Fruit fly (Drosophila melanogaster) whole organism, embryonic: ENCODE measurements around the gene Irk1.

Experiments
- Atf-2 ChIP-seq: fragments of 200-800 bp; sonication (Bioruptor generic); optimal IDR thresholded peaks from 2 replicates; lab custom pipeline; 2016; ENCODE audit warnings: missing biosample characterization, missing genetic modification characterization
- CG10147 ChIP-seq: fragments of 200-800 bp; sonication (Bioruptor generic); optimal IDR thresholded peaks from 2 replicates; lab custom pipeline; 2019; ENCODE audit warnings: missing biosample characterization, mild to moderate bottlenecking, missing genetic modification characterization, moderate library complexity
- CG10209 ChIP-seq: fragments of 200-800 bp; sonication (Bioruptor generic); optimal IDR thresholded peaks from 3 replicates; lab custom pipeline; 2017; ENCODE audit warnings: missing biosample characterization, mild to moderate bottlenecking, missing genetic modification characterization, missing genetic modification reagents
- CG10321 ChIP-seq: fragments of 200-800 bp; sonication (Bioruptor generic); IDR thresholded peaks from 2 replicates; pipeline ENCODE4 v1.3.6; 2022; ENCODE audit warnings: missing biosample characterization, missing genetic modification characterization
- CG10366 ChIP-seq: fragments of 200-800 bp; sonication (Bioruptor generic); IDR thresholded peaks from 2 replicates; pipeline ENCODE4 v1.3.6; 2022; ENCODE audit warnings: missing biosample characterization, missing genetic modification characterization
- CG11247 ChIP-seq: fragments of 200-800 bp; sonication (Bioruptor generic); IDR thresholded peaks from 2 replicates; pipeline ENCODE4 v1.3.6; 2022; ENCODE audit warnings: missing biosample characterization, missing genetic modification characterization
- CG1233 ChIP-seq: fragments of 200-800 bp; sonication (Bioruptor generic); optimal IDR thresholded peaks from 4 replicates; lab custom pipeline; 2018; ENCODE audit warnings: missing biosample characterization, mild to moderate bottlenecking, missing genetic modification characterization
- CG13624 ChIP-seq: fragments of 200-800 bp; sonication (Bioruptor generic); optimal IDR thresholded peaks from 2 replicates; lab custom pipeline; 2016; ENCODE audit warnings: missing biosample characterization, missing genetic modification characterization
- CG13894 ChIP-seq: fragments of 200-800 bp; sonication (Bioruptor generic); optimal IDR thresholded peaks from 3 replicates; lab custom pipeline; 2018; ENCODE audit warnings: missing biosample characterization, mild to moderate bottlenecking, missing genetic modification characterization, moderate library complexity
- CG15479 ChIP-seq: fragments of 200-800 bp; sonication (Bioruptor generic); optimal IDR thresholded peaks from 3 replicates; lab custom pipeline; 2019; ENCODE audit warnings: missing biosample characterization, mild to moderate bottlenecking, missing genetic modification characterization, moderate library complexity
- CG15514 ChIP-seq: fragments of 200-800 bp; sonication (Bioruptor generic); optimal IDR thresholded peaks from 3 replicates; lab custom pipeline; 2017; ENCODE audit warnings: missing biosample characterization, missing genetic modification characterization, mild to moderate bottlenecking, moderate library complexity, missing genetic modification reagents
- CG15696 ChIP-seq: fragments of 200-800 bp; sonication (Bioruptor generic); optimal IDR thresholded peaks from 2 replicates; lab custom pipeline; 2019; ENCODE audit warnings: missing biosample characterization, mild to moderate bottlenecking, missing genetic modification characterization, moderate library complexity
- CG32767 ChIP-seq: fragments of 200-800 bp; sonication (Bioruptor generic); IDR thresholded peaks from 2 replicates; pipeline ENCODE4 v1.3.6; 2022; ENCODE audit warnings: missing biosample characterization, missing genetic modification characterization
- CG33213 ChIP-seq: fragments of 200-800 bp; sonication (Bioruptor generic); optimal IDR thresholded peaks from 3 replicates; lab custom pipeline; 2016; ENCODE audit warnings: missing biosample characterization, missing genetic modification characterization
- CG3726 ChIP-seq: fragments of 200-800 bp; sonication (Bioruptor generic); IDR thresholded peaks from 3 replicates; pipeline ENCODE4, ENCODE4 v1.3.6; 2022; ENCODE audit warnings: missing biosample characterization, missing genetic modification characterization
- CG3995 ChIP-seq: fragments of 200-800 bp; sonication (Bioruptor generic); optimal IDR thresholded peaks from 3 replicates; lab custom pipeline; 2016; ENCODE audit warnings: missing biosample characterization, missing genetic modification characterization
- CG4360 ChIP-seq: fragments of 200-800 bp; sonication (Bioruptor generic); IDR thresholded peaks from 2 replicates; pipeline ENCODE4 v1.3.6; 2022; ENCODE audit warnings: missing biosample characterization, missing genetic modification characterization
- CG4617 ChIP-seq: fragments of 200-800 bp; sonication (Bioruptor generic); optimal IDR thresholded peaks from 3 replicates; lab custom pipeline; 2016; ENCODE audit warnings: missing biosample characterization, missing genetic modification characterization, borderline replicate concordance
- CG4854 ChIP-seq: fragments of 200-800 bp; sonication (Bioruptor generic); optimal IDR thresholded peaks from 2 replicates; lab custom pipeline; 2016; ENCODE audit warnings: missing biosample characterization, missing genetic modification characterization, inconsistent platforms
- CG7745 ChIP-seq: fragments of 200-800 bp; sonication (Bioruptor generic); optimal IDR thresholded peaks from 2 replicates; lab custom pipeline; 2018; ENCODE audit warnings: missing biosample characterization, mild to moderate bottlenecking, missing genetic modification characterization, moderate library complexity
- CG7928 ChIP-seq: fragments of 200-800 bp; sonication (Bioruptor generic); optimal IDR thresholded peaks from 2 replicates; lab custom pipeline; 2017; ENCODE audit warnings: missing biosample characterization, mild to moderate bottlenecking, missing genetic modification characterization
- CG9437 ChIP-seq: fragments of 200-800 bp; sonication (Bioruptor generic); optimal IDR thresholded peaks from 2 replicates; lab custom pipeline; 2018; ENCODE audit warnings: missing biosample characterization, mild to moderate bottlenecking, missing genetic modification characterization
- Dad ChIP-seq: fragments of 200-800 bp; sonication (Bioruptor generic); optimal IDR thresholded peaks from 3 replicates; lab custom pipeline; 2016; ENCODE audit warnings: missing biosample characterization, missing genetic modification characterization
- Dp ChIP-seq: fragments of 200-800 bp; sonication (Bioruptor generic); optimal IDR thresholded peaks from 2 replicates; lab custom pipeline; 2018; ENCODE audit warnings: missing biosample characterization, mild to moderate bottlenecking, missing genetic modification characterization, moderate library complexity
- H2.0 ChIP-seq: fragments of 200-800 bp; sonication (Bioruptor generic); IDR thresholded peaks from 2 replicates; pipeline ENCODE4 v1.3.6; 2022; ENCODE audit warnings: missing biosample characterization, missing genetic modification characterization
- Hand ChIP-seq: fragments of 200-800 bp; sonication (Bioruptor generic); optimal IDR thresholded peaks from 2 replicates; lab custom pipeline; 2017; ENCODE audit warnings: mild to moderate bottlenecking, missing biosample characterization, missing genetic modification reagents, missing genetic modification characterization
- Hr39 ChIP-seq: fragments of >200 bp; optimal IDR thresholded peaks from 2 replicates; lab custom pipeline; 2017
- Lim3 ChIP-seq: fragments of 200-800 bp; sonication (Bioruptor generic); IDR thresholded peaks from 2 replicates; pipeline ENCODE4 v1.3.6; 2022; ENCODE audit warnings: missing biosample characterization, missing genetic modification characterization
- Max ChIP-seq: fragments of 200-800 bp; sonication (Bioruptor generic); optimal IDR thresholded peaks from 2 replicates; lab custom pipeline; 2016; ENCODE audit warnings: missing biosample characterization, mild to moderate bottlenecking, missing genetic modification characterization
- NFAT ChIP-seq: fragments of 200-800 bp; sonication (Bioruptor generic); IDR thresholded peaks from 2 replicates; pipeline ENCODE4 v1.3.6; 2022; ENCODE audit warnings: missing biosample characterization, missing genetic modification characterization
- Nf-YB ChIP-seq: fragments of 200-800 bp; sonication (Bioruptor generic); optimal IDR thresholded peaks from 3 replicates; lab custom pipeline; 2019; ENCODE audit warnings: missing biosample characterization, mild to moderate bottlenecking, missing genetic modification characterization, moderate library complexity
- Pdp1 ChIP-seq, 2 experiments: fragments of 200-800 bp; sonication (Bioruptor generic); optimal IDR thresholded peaks; 3 replicates each; lab custom pipeline; 2016; ENCODE audit warnings: missing biosample characterization in 2 of 2, missing genetic modification characterization in 2 of 2, mild to moderate bottlenecking in 1 of 2, moderate library complexity in 1 of 2
- Rx ChIP-seq: fragments of 200-800 bp; sonication (Bioruptor generic); IDR thresholded peaks from 2 replicates; pipeline ENCODE4 v1.3.6; 2022; ENCODE audit warnings: missing biosample characterization, missing genetic modification characterization
- Sry-δ ChIP-seq: fragments of 200-800 bp; sonication (Bioruptor generic); optimal IDR thresholded peaks from 2 replicates; lab custom pipeline; 2016; ENCODE audit warnings: missing biosample characterization, missing genetic modification characterization
- ab ChIP-seq: fragments of 200-800 bp; sonication (Bioruptor generic); optimal IDR thresholded peaks from 2 replicates; lab custom pipeline; 2016; ENCODE audit warnings: missing biosample characterization, missing genetic modification characterization
- btn ChIP-seq: fragments of 200-800 bp; sonication (Bioruptor generic); optimal IDR thresholded peaks from 2 replicates; lab custom pipeline; 2016; ENCODE audit warnings: missing biosample characterization, missing genetic modification characterization
- cg ChIP-seq: fragments of 200-800 bp; sonication (Bioruptor generic); optimal IDR thresholded peaks from 3 replicates; lab custom pipeline; 2019; ENCODE audit warnings: missing biosample characterization, mild to moderate bottlenecking, missing genetic modification characterization, moderate library complexity
- dimm ChIP-seq: fragments of 200-800 bp; sonication (Bioruptor generic); IDR thresholded peaks from 2 replicates; pipeline ENCODE4 v1.3.6; 2022; ENCODE audit warnings: missing biosample characterization, missing genetic modification characterization
- dm ChIP-seq: fragments of 200-800 bp; sonication (Bioruptor generic); optimal IDR thresholded peaks from 3 replicates; lab custom pipeline; 2016; ENCODE audit warnings: missing biosample characterization, missing genetic modification characterization
- esg ChIP-seq: fragments of 200-800 bp; sonication (Bioruptor generic); conservative IDR thresholded peaks from 2 replicates; pipeline ENCODE4 v1.3.6; 2022; ENCODE audit warnings: missing biosample characterization, missing genetic modification characterization
- fu2 ChIP-seq: fragments of 200-800 bp; sonication (Bioruptor generic); optimal IDR thresholded peaks from 2 replicates; lab custom pipeline; 2016; ENCODE audit warnings: missing biosample characterization, missing genetic modification characterization
- gfzf ChIP-seq: fragments of 200-800 bp; sonication (Bioruptor generic); optimal IDR thresholded peaks from 2 replicates; lab custom pipeline; 2016; ENCODE audit warnings: missing biosample characterization, mild to moderate bottlenecking, missing genetic modification characterization, moderate library complexity
- lbe ChIP-seq: fragments of 200-800 bp; sonication (Bioruptor generic); optimal IDR thresholded peaks from 2 replicates; lab custom pipeline; 2016; ENCODE audit warnings: missing biosample characterization, mild to moderate bottlenecking, missing genetic modification characterization
- nerfin-1 ChIP-seq: fragments of 200-800 bp; sonication (Bioruptor generic); optimal IDR thresholded peaks from 3 replicates; lab custom pipeline; 2019; ENCODE audit warnings: missing biosample characterization, mild to moderate bottlenecking, missing genetic modification characterization, moderate library complexity
- org-1 ChIP-seq: fragments of 200-800 bp; sonication (Bioruptor generic); optimal IDR thresholded peaks from 2 replicates; lab custom pipeline; 2017; ENCODE audit warnings: missing biosample characterization, missing genetic modification characterization
- sim ChIP-seq: fragments of 200-800 bp; sonication (Bioruptor generic); IDR thresholded peaks from 2 replicates; pipeline ENCODE4 v1.3.6; 2022; ENCODE audit warnings: missing biosample characterization, missing genetic modification characterization
- sisA ChIP-seq: fragments of 200-800 bp; sonication (Bioruptor generic); IDR thresholded peaks from 2 replicates; pipeline ENCODE4 v1.3.6; 2022; ENCODE audit warnings: missing biosample characterization, missing genetic modification characterization
- tgo ChIP-seq: fragments of 200-800 bp; sonication (Bioruptor generic); IDR thresholded peaks from 3 replicates; pipeline ENCODE4 v1.3.6; 2022; ENCODE audit warnings: missing biosample characterization, missing genetic modification characterization
- tio ChIP-seq: fragments of 200-800 bp; sonication (Bioruptor generic); optimal IDR thresholded peaks from 2 replicates; lab custom pipeline; 2017; ENCODE audit warnings: missing biosample characterization, missing genetic modification characterization, inconsistent platforms
- tll ChIP-seq, 2 experiments: fragments of 200-800 bp in 1 of 2; fragments of >200 bp in 1 of 2; sonication (Bioruptor generic) in 1 of 2; optimal IDR thresholded peaks; 2 replicates each; lab custom pipeline; 2017 to 2019; ENCODE audit warnings: missing biosample characterization in 2 of 2, missing genetic modification characterization in 2 of 2, mild to moderate bottlenecking in 1 of 2, moderate library complexity in 1 of 2
- yki ChIP-seq: fragments of >200 bp; optimal IDR thresholded peaks from 3 replicates; lab custom pipeline; 2018
- zen ChIP-seq: fragments of 200-800 bp; sonication (Bioruptor generic); optimal IDR thresholded peaks from 3 replicates; lab custom pipeline; 2018; ENCODE audit warnings: missing biosample characterization, mild to moderate bottlenecking, missing genetic modification characterization, moderate library complexity
- zf30C ChIP-seq: fragments of 200-800 bp; sonication (Bioruptor generic); optimal IDR thresholded peaks from 3 replicates; lab custom pipeline; 2018; ENCODE audit warnings: missing biosample characterization, mild to moderate bottlenecking, missing genetic modification characterization

Gene Irk1

dm6 chr3R:23193400-23193799 is 25.3 kb downstream of the Irk1 start (continued):
- no peak for TF ChIP-seq sim (GFP tag; lab: Robert Waterston, UW)
- TF ChIP-seq CG10321: no peak
- TF ChIP-seq nerfin-1 (tag; lab: Kevin White, UChicago): no peak
- TF ChIP-seq CG13894: no peak
- no peak for TF ChIP-seq yki (lab: Kevin White, UChicago)
- TF ChIP-seq gfzf (GFP tag; lab: Kevin White, UChicago): no peak
- TF ChIP-seq btn: no peak
- no peak for TF ChIP-seq fu2 (GFP tag; lab: Kevin White, UChicago)
- no peak for TF ChIP-seq H2.0 (GFP tag; lab: Robert Waterston, UW)
- TF ChIP-seq tll (GFP tag; optimal IDR thresholded peaks at IDR 0.05; lab: Kevin White, UChicago): peak in 1 of 2 experiments; percentile 99
- no peak for TF ChIP-seq lbe (GFP tag; lab: Kevin White, UChicago)
- TF ChIP-seq sisA (GFP tag; lab: Robert Waterston, UW): no peak
- no peak for TF ChIP-seq esg (GFP tag; lab: Robert Waterston, UW)
- TF ChIP-seq Nf-YB (GFP tag; lab: Kevin White, UChicago): peak; percentile 96
- no peak for TF ChIP-seq CG15514 (GFP tag; lab: Kevin White, UChicago)
- peak; percentile 85 for TF ChIP-seq cg (GFP tag; lab: Kevin White, UChicago)
- TF ChIP-seq Max: no peak
- no peak for TF ChIP-seq Rx
- TF ChIP-seq org-1: no peak
- TF ChIP-seq Atf-2 (GFP tag; lab: Kevin White, UChicago): no peak
- TF ChIP-seq Pdp1 (GFP tag; optimal IDR thresholded peaks at IDR 0.05; lab: Kevin White, UChicago): no peak
- peak; percentile 9 for TF ChIP-seq CG10209 (GFP tag; lab: Kevin White, UChicago)
- TF ChIP-seq Dad (GFP tag; lab: Kevin White, UChicago): no peak
- TF ChIP-seq zf30C (GFP tag; lab: Kevin White, UChicago): no peak
- TF ChIP-seq dm: no peak
- TF ChIP-seq CG1233 (GFP tag; lab: Kevin White, UChicago): no peak
- no peak for TF ChIP-seq Hand (GFP tag; lab: Kevin White, UChicago)
- TF ChIP-seq tio: no peak
- TF ChIP-seq dimm: no peak
- TF ChIP-seq CG4854 (GFP tag; lab: Kevin White, UChicago): no peak
- no peak for TF ChIP-seq CG7745
- TF ChIP-seq CG15479 (GFP tag; lab: Kevin White, UChicago): peak; percentile 96
- TF ChIP-seq CG11247 (GFP tag; lab: Robert Waterston, UW): no peak
- TF ChIP-seq CG3995: no peak
- TF ChIP-seq zen (tag; lab: Kevin White, UChicago): peak; percentile 87
- TF ChIP-seq Dp: no peak
- 0 out of 3 replicates have a peak, but pooled peaks have one; percentile 24 for TF ChIP-seq tgo (GFP tag; lab: Robert Waterston, UW)
- no peak for TF ChIP-seq NFAT (GFP tag; lab: Robert Waterston, UW)
- no peak for TF ChIP-seq ab
- TF ChIP-seq CG10147 (GFP tag; lab: Kevin White, UChicago): no peak
- no peak for TF ChIP-seq Sry-δ (GFP tag; lab: Kevin White, UChicago)
- TF ChIP-seq CG4617: no peak
- no peak for TF ChIP-seq CG10366 (GFP tag; lab: Robert Waterston, UW)
- TF ChIP-seq CG33213 (GFP tag; lab: Kevin White, UChicago): no peak
- no peak for TF ChIP-seq Hr39
- TF ChIP-seq CG13624 (GFP tag; lab: Kevin White, UChicago): no peak
- no peak for TF ChIP-seq CG4360 (GFP tag; lab: Robert Waterston, UW)
- no peak for TF ChIP-seq CG7928
- TF ChIP-seq CG32767 (GFP tag; lab: Robert Waterston, UW): no peak
- no peak for TF ChIP-seq Lim3 (GFP tag; lab: Robert Waterston, UW)
- TF ChIP-seq CG9437 (GFP tag; lab: Kevin White, UChicago): no peak
- TF ChIP-seq CG3726: no peak
- TF ChIP-seq CG15696 (tag; lab: Kevin White, UChicago): peak; percentile 35
